Worm (Caenorhabditis elegans): Measurements from ENCODE around the gene F53E4.1.

ce11 chrV:15666718-15667117, 1.4 kb downstream of the F53E4.1 start:
- TF ChIP-seq tab-1 (GFP tag; IDR thresholded peaks at IDR 0.05) (no peak), cog-1 (tag; optimal IDR thresholded peaks at IDR 0.05) (no peak), ztf-29 (GFP tag; IDR thresholded peaks at IDR 0.05) (no peak)
